Worm (Caenorhabditis elegans) whole organism, L4 larva: ENCODE measurements around the gene F01G10.10.

ENCODE experiments used
- D1046.2 ChIP-seq: fragments of 200-800 bp; sonication (Bioruptor generic); IDR thresholded peaks from 2 replicates; pipeline ENCODE4 v1.3.6; 2022; ENCODE audit warnings: missing genetic modification characterization, missing compliant biosample characterization
- F26F4.8 ChIP-seq: fragments of 200-800 bp; sonication (Bioruptor generic); conservative IDR thresholded peaks from 2 replicates; pipeline ENCODE4 v1.3.6; 2022; ENCODE audit warnings: missing genetic modification characterization, missing compliant biosample characterization
- F44E2.7 ChIP-seq: fragments of 200-800 bp; sonication (Bioruptor generic); IDR thresholded peaks from 2 replicates; pipeline ENCODE4 v2.1.2; 2022; ENCODE audit warnings: missing genetic modification characterization, missing compliant biosample characterization
- T26A8.4 ChIP-seq: fragments of 200-800 bp; sonication (Bioruptor generic); IDR thresholded peaks from 2 replicates; pipeline ENCODE4 v1.3.6; 2022; ENCODE audit warnings: missing genetic modification characterization, missing compliant biosample characterization
- ZK337.2 ChIP-seq: fragments of 200-800 bp; sonication (Bioruptor generic); IDR thresholded peaks from 2 replicates; pipeline ENCODE4 v1.3.6; 2022; ENCODE audit warnings: missing genetic modification reagents, missing genetic modification characterization, missing compliant biosample characterization
- aha-1 ChIP-seq: fragments of 150-350 bp; peaks from one replicate; lab custom pipeline; 2014; ENCODE audit warnings: missing biosample characterization, missing genetic modification characterization
- aly-2 ChIP-seq: sonication (generic microtip); optimal IDR thresholded peaks from 2 replicates; lab custom pipeline; 2018; ENCODE audit warnings: missing biosample characterization, missing genetic modification characterization
- ceh-32 ChIP-seq: sonication (generic microtip); optimal IDR thresholded peaks from 2 replicates; lab custom pipeline; 2016; ENCODE audit warnings: mild to moderate bottlenecking, missing genetic modification characterization, missing compliant biosample characterization; ENCODE audit not compliant: poor library complexity
- ceh-44 ChIP-seq: fragments of 200-800 bp; sonication (Bioruptor generic); IDR thresholded peaks from 2 replicates; pipeline ENCODE4 v1.3.6; 2022; ENCODE audit warnings: missing genetic modification reagents, missing genetic modification characterization, missing compliant biosample characterization
- daf-12 ChIP-seq: fragments of 150-350 bp; optimal IDR thresholded peaks from 2 replicates; lab custom pipeline; 2014; ENCODE audit warnings: missing biosample characterization, missing genetic modification reagents, missing genetic modification characterization
- daf-16 ChIP-seq, 3 experiments: sonication (generic microtip); optimal IDR thresholded peaks; 2 replicates each; lab custom pipeline; 2016 to 2017; ENCODE audit warnings: missing genetic modification characterization in 3 of 3, missing genetic modification reagents in 3 of 3, mild to moderate bottlenecking in 2 of 3, missing compliant biosample characterization in 2 of 3, missing biosample characterization in 1 of 3, moderate library complexity in 1 of 3
- dmd-6 ChIP-seq: fragments of 200-800 bp; sonication (Bioruptor generic); IDR thresholded peaks from 2 replicates; pipeline ENCODE4 v1.3.6; 2022; ENCODE audit warnings: missing genetic modification reagents, missing genetic modification characterization, missing compliant biosample characterization
- dmd-8 ChIP-seq: fragments of 200-800 bp; sonication (Bioruptor generic); IDR thresholded peaks from 2 replicates; pipeline ENCODE4 v1.3.6; 2022; ENCODE audit warnings: missing genetic modification characterization, missing compliant biosample characterization
- dve-1 ChIP-seq: sonication (generic microtip); optimal IDR thresholded peaks from 2 replicates; lab custom pipeline; 2017; ENCODE audit warnings: antibody characterized with exemption, mild to moderate bottlenecking, missing genetic modification characterization, missing compliant biosample characterization; ENCODE audit not compliant: insufficient read depth
- hlh-11 ChIP-seq: fragments of 200-800 bp; sonication (Bioruptor generic); optimal IDR thresholded peaks from 2 replicates; lab custom pipeline; 2018; ENCODE audit warnings: mild to moderate bottlenecking, missing genetic modification characterization, missing compliant biosample characterization
- lim-7 ChIP-seq: fragments of 200-800 bp; sonication (Bioruptor generic); IDR thresholded peaks from 2 replicates; pipeline ENCODE4 v1.3.6; 2022; ENCODE audit warnings: missing genetic modification characterization, missing compliant biosample characterization
- lin-38 ChIP-seq: fragments of 200-800 bp; sonication (Bioruptor generic); IDR thresholded peaks from 2 replicates; pipeline ENCODE4 v1.3.6; 2022; ENCODE audit warnings: missing genetic modification reagents, missing genetic modification characterization, missing compliant biosample characterization
- lin-39 ChIP-seq: fragments of 150-350 bp; optimal IDR thresholded peaks from 2 replicates; lab custom pipeline; 2014; ENCODE audit warnings: missing biosample characterization, missing genetic modification reagents, missing genetic modification characterization
- lir-3 ChIP-seq: sonication (generic microtip); optimal IDR thresholded peaks from 2 replicates; lab custom pipeline; 2016; ENCODE audit warnings: mild to moderate bottlenecking, missing genetic modification characterization, missing compliant biosample characterization
- madf-5 ChIP-seq, 2 experiments: fragments of 200-800 bp; sonication (Bioruptor generic); IDR thresholded peaks; 2 replicates each; pipeline ENCODE4 v1.3.6; 2022; ENCODE audit warnings: missing compliant biosample characterization in 2 of 2, missing genetic modification characterization in 2 of 2
- mxl-3 ChIP-seq: fragments of 200-800 bp; sonication (Bioruptor generic); optimal IDR thresholded peaks from 2 replicates; lab custom pipeline; 2018; ENCODE audit warnings: mild to moderate bottlenecking, missing genetic modification characterization, missing compliant biosample characterization
- nhr-25 ChIP-seq: sonication (generic microtip); optimal IDR thresholded peaks from 2 replicates; lab custom pipeline; 2017; ENCODE audit warnings: missing genetic modification characterization, mild to moderate bottlenecking, missing compliant biosample characterization, antibody characterized with exemption, moderate library complexity, borderline replicate concordance; ENCODE audit not compliant: insufficient read depth
- nhr-28 ChIP-seq: fragments of 150-350 bp; optimal IDR thresholded peaks from 2 replicates; lab custom pipeline; 2014; ENCODE audit warnings: missing biosample characterization, missing genetic modification characterization
- nhr-41 ChIP-seq: fragments of 200-800 bp; sonication (Bioruptor generic); IDR thresholded peaks from 2 replicates; pipeline ENCODE4 v1.3.6; 2022; ENCODE audit warnings: missing genetic modification reagents, missing genetic modification characterization, missing compliant biosample characterization
- nhr-42 ChIP-seq: fragments of 200-800 bp; sonication (Bioruptor generic); IDR thresholded peaks from 2 replicates; pipeline ENCODE4 v1.3.6; 2022; ENCODE audit warnings: missing genetic modification characterization, missing compliant biosample characterization
- nhr-48 ChIP-seq: sonication (generic microtip); optimal IDR thresholded peaks from 2 replicates; lab custom pipeline; 2016; ENCODE audit warnings: mild to moderate bottlenecking, missing genetic modification characterization, missing compliant biosample characterization
- nhr-76 ChIP-seq: fragments of 150-350 bp; optimal IDR thresholded peaks from 2 replicates; lab custom pipeline; 2014; ENCODE audit warnings: missing biosample characterization, missing genetic modification characterization
- pha-4 ChIP-seq, 2 experiments: fragments of 150-350 bp in 1 of 2; fragments of 200-800 bp in 1 of 2; sonication (Bioruptor generic) in 1 of 2; IDR thresholded peaks in 1 of 2; optimal IDR thresholded peaks in 1 of 2; 2 replicates each; pipeline versions ENCODE4 v1.3.6 to Lab custom; 2014 to 2022; ENCODE audit warnings: missing genetic modification characterization in 2 of 2, missing genetic modification reagents in 2 of 2, missing biosample characterization in 1 of 2, missing compliant biosample characterization in 1 of 2
- pqm-1 ChIP-seq: sonication (generic microtip); optimal IDR thresholded peaks from 2 replicates; lab custom pipeline; 2017; ENCODE audit warnings: missing biosample characterization, missing genetic modification characterization
- sdz-12 ChIP-seq: fragments of 200-800 bp; sonication (Bioruptor generic); optimal IDR thresholded peaks from 2 replicates; lab custom pipeline; 2018; ENCODE audit warnings: mild to moderate bottlenecking, missing genetic modification characterization, missing compliant biosample characterization
- set-16 ChIP-seq: fragments of 200-800 bp; sonication (Bioruptor generic); IDR thresholded peaks from 2 replicates; pipeline ENCODE4 v1.3.6; 2022; ENCODE audit warnings: missing genetic modification reagents, missing genetic modification characterization, missing compliant biosample characterization
- snpc-1.2 ChIP-seq: fragments of 200-800 bp; sonication (Bioruptor generic); IDR thresholded peaks from 2 replicates; pipeline ENCODE4 v1.3.6; 2022; ENCODE audit warnings: missing genetic modification reagents, missing genetic modification characterization, missing compliant biosample characterization
- unc-62 ChIP-seq, 3 experiments: fragments of 150-350 bp in 1 of 3; sonication (generic microtip); optimal IDR thresholded peaks in 2 of 3; peaks in 1 of 3; 1 replicate in 1 of 3; 2 replicates in 2 of 3; lab custom pipeline; 2014 to 2017; ENCODE audit warnings: missing biosample characterization in 3 of 3, missing genetic modification characterization in 3 of 3, missing genetic modification reagents in 3 of 3, missing genotype in 1 of 3
- zag-1 ChIP-seq: fragments of 150-350 bp; optimal IDR thresholded peaks from 2 replicates; lab custom pipeline; 2014; ENCODE audit warnings: missing biosample characterization, missing genetic modification characterization
- zip-11 ChIP-seq: fragments of 200-800 bp; sonication (Bioruptor generic); IDR thresholded peaks from 2 replicates; pipeline ENCODE4 v1.3.6; 2022; ENCODE audit warnings: missing genetic modification characterization, missing compliant biosample characterization

F01G10.10 gene

DNA sequence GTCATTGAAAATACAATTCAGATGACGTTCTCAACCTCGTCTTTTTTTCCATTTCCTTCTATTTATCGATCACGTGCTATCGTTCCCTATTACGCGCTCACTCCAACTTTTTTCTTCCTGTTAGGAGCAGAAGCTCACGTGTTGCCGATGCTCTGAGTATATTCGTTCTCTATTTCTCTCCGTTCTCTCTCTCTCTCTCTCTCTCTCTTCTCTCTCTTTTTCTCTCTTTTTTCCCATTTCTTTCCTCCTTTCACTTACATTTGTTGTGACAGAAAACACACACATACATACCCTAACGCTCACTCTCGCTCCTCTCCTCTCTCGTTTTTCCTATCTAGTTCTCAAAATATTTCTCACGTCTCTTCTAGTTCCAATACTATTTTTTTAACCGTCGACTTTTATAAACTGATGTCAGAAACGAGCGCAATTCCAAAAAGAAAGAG is 6.4 kb downstream of the F01G10.10 start (continued):
- TF ChIP-seq sdz-12 (no peak), F44E2.7 (GFP tag; lab: Robert Waterston, UW) (no peak), zag-1 (tag; lab: Kevin White, UChicago) (peak; percentile 36), dmd-8 (GFP tag; lab: Robert Waterston, UW) (no peak)

ce11 chrIV:10252886-10253639 is 7.1 kb downstream of the F01G10.10 start:
- TF ChIP-seq D1046.2 (GFP tag; lab: Robert Waterston, UW) (no peak), nhr-76 (tag; lab: Kevin White, UChicago) (no peak), nhr-41 (GFP tag; lab: Robert Waterston, UW) (no peak), unc-62 (GFP tag; optimal IDR thresholded peaks at IDR 0.05 in 1 of 2; lab: Kevin White, UChicago) (peak in 1 of 2 experiments; percentile 43), unc-62 (tag; optimal IDR thresholded peaks at IDR 0.05; lab: Kevin White, UChicago) (no peak), ceh-44 (no peak), pqm-1 (tag; lab: Kevin White, UChicago) (peak; percentile 9), dve-1 (tag; lab: Kevin White, UChicago) (peak; percentile 39), nhr-25 (tag; lab: Kevin White, UChicago) (no peak), dmd-6 (peak; percentile 45), daf-16 (GFP tag; optimal IDR thresholded peaks at IDR 0.05; lab: Kevin White, UChicago) (no peak), daf-16 (tag; optimal IDR thresholded peaks at IDR 0.05; lab: Kevin White, UChicago) (peak; percentile 23), T26A8.4 (GFP tag; lab: Robert Waterston, UW) (0 out of 2 replicates have a peak, but pooled peaks have one; percentile 17)

DNA sequence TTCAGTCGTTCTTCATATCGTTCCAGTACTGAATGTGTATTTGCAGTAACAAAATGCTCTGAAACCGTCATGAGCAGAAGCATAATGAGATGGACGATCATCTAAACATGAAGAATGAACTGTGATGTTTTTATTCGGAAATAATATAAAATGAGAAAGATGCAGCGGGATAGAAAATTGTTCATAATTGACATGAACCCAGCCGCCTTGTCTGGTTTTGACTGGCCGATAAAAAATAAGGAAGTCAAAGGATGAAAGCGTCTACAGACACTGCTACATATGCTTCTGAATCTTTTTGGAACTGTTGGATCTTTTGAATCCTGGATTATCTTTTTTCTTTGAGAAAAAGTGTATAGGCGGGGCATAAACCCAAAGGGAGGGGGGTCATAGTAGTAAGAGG is 13.6 kb downstream of the F01G10.10 start, which contains the start of gene F01G10.9:
Gene F01G10.9, minus strand, starts transcription at position 101 of the 400 bp plus-strand sequence.
- TF ChIP-seq lin-39 (tag; lab: Kevin White, UChicago), result no peak
- no peak for TF ChIP-seq ceh-32 (tag; lab: Kevin White, UChicago)
- TF ChIP-seq zip-11 (GFP tag; lab: Robert Waterston, UW), result no peak

DNA sequence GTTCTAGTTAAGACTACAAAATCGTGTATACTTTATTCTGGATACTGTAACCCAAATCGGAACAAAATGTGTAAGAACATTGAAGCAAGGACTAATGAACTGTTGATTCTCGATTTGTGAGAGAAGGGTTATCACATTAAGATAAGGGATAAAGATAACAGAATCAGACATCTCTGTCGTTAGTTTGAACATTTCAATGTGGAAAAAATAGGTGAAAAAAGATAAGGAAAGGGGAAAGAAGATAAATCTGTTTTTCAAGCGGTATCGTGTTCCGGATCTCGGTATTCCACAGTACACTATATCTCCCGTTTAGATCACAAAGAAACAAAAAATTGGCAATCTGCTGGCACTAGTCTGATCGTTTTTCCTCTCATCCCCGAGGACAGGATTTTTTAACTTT is 15.1 kb downstream of the F01G10.10 start:
- TF ChIP-seq pha-4 (GFP tag; IDR thresholded peaks at IDR 0.05; lab: Robert Waterston, UW) (no peak), pha-4 (tag; optimal IDR thresholded peaks at IDR 0.05; lab: Kevin White, UChicago) (no peak), daf-12 (tag; lab: Kevin White, UChicago) (no peak), ZK337.2 (GFP tag; lab: Robert Waterston, UW) (no peak), mxl-3 (GFP tag; lab: Kevin White, UChicago) (peak; percentile 18), lir-3 (tag; lab: Kevin White, UChicago) (no peak), aha-1 (tag; lab: Kevin White, UChicago) (no peak), lin-38 (no peak), sdz-12 (no peak), D1046.2 (GFP tag; lab: Robert Waterston, UW) (no peak), nhr-28 (tag; lab: Kevin White, UChicago) (peak; percentile 22), hlh-11 (peak; percentile 29), nhr-48 (tag; lab: Kevin White, UChicago) (peak; percentile 38), aly-2 (no peak)

- TF ChIP-seq snpc-1.2 (GFP tag; lab: Robert Waterston, UW) (peak; percentile 59; the same call in 1 of the 2 replicates), nhr-42 (GFP tag; lab: Robert Waterston, UW) (0 out of 2 replicates have a peak, but pooled peaks have one; percentile 9), madf-5 (GFP tag; IDR thresholded peaks at IDR 0.05; lab: Robert Waterston, UW) (peak in 1 of 2 experiments; percentile 85; a peak in 2 of 4 replicates), lim-7 (peak; percentile 66; the same call in 1 of the 2 replicates), D1046.2 (GFP tag; lab: Robert Waterston, UW) (0 out of 2 replicates have a peak, but pooled peaks have one; percentile 30), set-16 (GFP tag; lab: Robert Waterston, UW) (peak; percentile 75), ZK337.2 (GFP tag; lab: Robert Waterston, UW) (0 out of 2 replicates have a peak, but pooled peaks have one; percentile 17), F26F4.8 (GFP tag; lab: Robert Waterston, UW) (0 out of 2 replicates have a peak, but pooled peaks have one; percentile 54)
These were observed 16.9 kb downstream of the F01G10.10 start for ce11 chrIV:10262882-10263281.
